Worm (Caenorhabditis elegans) whole organism, late embryonic: ENCODE results near the gene mpk-2.

Experiments used
- F13H6.1 ChIP-seq: sonication (generic microtip); optimal IDR thresholded peaks from 2 replicates; lab custom pipeline; 2016; ENCODE audit warnings: missing genetic modification characterization, missing compliant biosample characterization
- ama-1 ChIP-seq: fragments of 150-350 bp; optimal IDR thresholded peaks from 2 replicates; lab custom pipeline; 2014
- ceh-22 ChIP-seq: sonication (generic microtip); optimal IDR thresholded peaks from 2 replicates; lab custom pipeline; 2017; ENCODE audit warnings: missing biosample characterization, missing genetic modification characterization
- ceh-24 ChIP-seq: sonication (generic microtip); optimal IDR thresholded peaks from 2 replicates; lab custom pipeline; 2016; ENCODE audit warnings: mild to moderate bottlenecking, missing genetic modification characterization, missing compliant biosample characterization
- ceh-45 ChIP-seq: fragments of 200-800 bp; sonication (Bioruptor generic); IDR thresholded peaks from 2 replicates; pipeline ENCODE4 v1.3.6; 2022; ENCODE audit warnings: missing genetic modification reagents, missing genetic modification characterization, missing compliant biosample characterization
- ceh-9 ChIP-seq: sonication (generic microtip); optimal IDR thresholded peaks from 2 replicates; lab custom pipeline; 2016; ENCODE audit warnings: mild to moderate bottlenecking, missing genetic modification characterization, inconsistent platforms, missing compliant biosample characterization
- dmd-4 ChIP-seq: sonication (generic microtip); optimal IDR thresholded peaks from 2 replicates; lab custom pipeline; 2016; ENCODE audit warnings: borderline replicate concordance, missing genetic modification characterization, missing compliant biosample characterization
- elt-2 ChIP-seq: sonication (generic microtip); optimal IDR thresholded peaks from 2 replicates; lab custom pipeline; 2016; ENCODE audit warnings: missing genetic modification reagents, missing genetic modification characterization, missing compliant biosample characterization
- npax-4 ChIP-seq: sonication (generic microtip); optimal IDR thresholded peaks from 2 replicates; lab custom pipeline; 2016; ENCODE audit warnings: missing genetic modification characterization, missing compliant biosample characterization
- odd-2 ChIP-seq: sonication (generic microtip); optimal IDR thresholded peaks from 2 replicates; lab custom pipeline; 2017; ENCODE audit warnings: antibody characterized with exemption, mild to moderate bottlenecking, missing genetic modification characterization, missing compliant biosample characterization
- pax-1 ChIP-seq: fragments of 150-350 bp; optimal IDR thresholded peaks from 2 replicates; lab custom pipeline; 2014; ENCODE audit warnings: missing biosample characterization, missing genetic modification characterization
- pha-4 ChIP-seq: fragments of 150-350 bp; optimal IDR thresholded peaks from 2 replicates; lab custom pipeline; 2018; ENCODE audit warnings: missing biosample characterization, missing genetic modification reagents, missing genetic modification characterization
- pqm-1 ChIP-seq: sonication (generic microtip); optimal IDR thresholded peaks from 2 replicates; lab custom pipeline; 2016; ENCODE audit warnings: missing genetic modification characterization, missing compliant biosample characterization
- unc-55 ChIP-seq: sonication (generic microtip); optimal IDR thresholded peaks from 2 replicates; lab custom pipeline; 2017; ENCODE audit warnings: missing biosample characterization, missing genetic modification reagents, missing genetic modification characterization

DNA sequence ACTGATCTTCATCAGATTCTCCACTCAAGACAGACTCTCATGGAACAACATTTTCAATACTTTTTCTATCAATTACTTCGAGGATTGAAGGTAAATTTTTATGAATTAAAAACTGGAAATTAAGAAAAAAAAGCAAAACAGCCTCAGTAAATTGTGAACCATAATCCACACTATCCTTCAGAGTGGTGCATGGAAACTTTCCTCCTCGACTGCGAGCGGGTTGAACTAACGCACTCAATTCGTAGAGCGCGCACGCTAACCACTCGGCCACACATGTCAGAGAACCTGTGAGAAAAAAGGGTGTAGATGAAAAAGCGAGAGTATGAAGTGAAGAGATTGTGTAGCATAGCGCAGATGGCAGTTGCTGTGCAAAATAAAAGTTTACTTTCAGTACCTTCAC, 1.1 kb downstream of the mpk-2 start:
- TF ChIP-seq elt-2 (tag; lab: Kevin White, UChicago) (peak; percentile 100), ceh-22 (tag; lab: Kevin White, UChicago) (peak; percentile 28), ceh-24 (peak; percentile 86), ceh-45 (peak; percentile 92), ceh-9 (tag; lab: Kevin White, UChicago) (peak; percentile 91), ama-1 (no peak), unc-55 (no peak), odd-2 (tag; lab: Kevin White, UChicago) (peak; percentile 72), pax-1 (tag; lab: Kevin White, UChicago) (no peak), pqm-1 (tag; lab: Kevin White, UChicago) (peak; percentile 93), dmd-4 (tag; lab: Kevin White, UChicago) (peak; percentile 96), F13H6.1 (tag; lab: Kevin White, UChicago) (peak; percentile 92), pha-4 (tag; lab: Kevin White, UChicago) (no peak), npax-4 (tag; lab: Kevin White, UChicago) (peak; percentile 92)
